Fruit fly (Drosophila melanogaster) whole organism, embryonic: ENCODE measurements around the gene CG31800.

Source experiments
- Adf1 ChIP-seq: fragments of 200-800 bp; sonication (Bioruptor generic); IDR thresholded peaks from 2 replicates; pipeline ENCODE4 v1.3.6; 2022; ENCODE audit warnings: missing biosample characterization, missing genetic modification characterization
- CG10543 ChIP-seq: fragments of 200-800 bp; sonication (Bioruptor generic); optimal IDR thresholded peaks from 3 replicates; lab custom pipeline; 2017; ENCODE audit warnings: missing biosample characterization, mild to moderate bottlenecking, missing genetic modification characterization, moderate library complexity
- CG12659 ChIP-seq: fragments of 200-800 bp; sonication (Bioruptor generic); optimal IDR thresholded peaks from 3 replicates; lab custom pipeline; 2017; ENCODE audit warnings: mild to moderate bottlenecking, missing biosample characterization, missing genetic modification reagents, missing genetic modification characterization
- CG13424 ChIP-seq: fragments of 200-800 bp; sonication (Bioruptor generic); optimal IDR thresholded peaks from 2 replicates; lab custom pipeline; 2019; ENCODE audit warnings: missing biosample characterization, mild to moderate bottlenecking, missing genetic modification characterization, moderate library complexity
- CG13894 ChIP-seq: fragments of 200-800 bp; sonication (Bioruptor generic); optimal IDR thresholded peaks from 3 replicates; lab custom pipeline; 2018; ENCODE audit warnings: missing biosample characterization, mild to moderate bottlenecking, missing genetic modification characterization, moderate library complexity
- CG14965 ChIP-seq: fragments of 200-800 bp; sonication (Bioruptor generic); optimal IDR thresholded peaks from 2 replicates; lab custom pipeline; 2016; ENCODE audit warnings: missing biosample characterization, missing genetic modification characterization, borderline replicate concordance
- CG1529 ChIP-seq: fragments of 200-800 bp; sonication (Bioruptor generic); optimal IDR thresholded peaks from 3 replicates; lab custom pipeline; 2018; ENCODE audit warnings: missing biosample characterization, missing genetic modification characterization
- CG3726 ChIP-seq: fragments of 200-800 bp; sonication (Bioruptor generic); IDR thresholded peaks from 3 replicates; pipeline ENCODE4, ENCODE4 v1.3.6; 2022; ENCODE audit warnings: missing biosample characterization, missing genetic modification characterization
- CG4360 ChIP-seq: fragments of 200-800 bp; sonication (Bioruptor generic); IDR thresholded peaks from 2 replicates; pipeline ENCODE4 v1.3.6; 2022; ENCODE audit warnings: missing biosample characterization, missing genetic modification characterization
- Deaf1 ChIP-seq: fragments of 200-800 bp; optimal IDR thresholded peaks from 3 replicates; lab custom pipeline; 2019; ENCODE audit warnings: missing biosample characterization, mild to moderate bottlenecking, missing genetic modification characterization, moderate library complexity
- Dek ChIP-seq: fragments of 200-800 bp; sonication (Bioruptor generic); optimal IDR thresholded peaks from 3 replicates; lab custom pipeline; 2019; ENCODE audit warnings: missing biosample characterization, mild to moderate bottlenecking, missing genetic modification characterization, moderate library complexity
- Dref ChIP-seq: fragments of 200-800 bp; sonication (Bioruptor generic); IDR thresholded peaks from 2 replicates; pipeline ENCODE4 v1.3.6; 2022; ENCODE audit warnings: missing biosample characterization, missing genetic modification characterization
- Fer1 ChIP-seq: fragments of 200-800 bp; sonication (Bioruptor generic); optimal IDR thresholded peaks from 2 replicates; lab custom pipeline; 2017; ENCODE audit warnings: missing biosample characterization, mild to moderate bottlenecking, missing genetic modification characterization
- Fer2 ChIP-seq: fragments of 200-800 bp; sonication (Bioruptor generic); optimal IDR thresholded peaks from 2 replicates; lab custom pipeline; 2018; ENCODE audit warnings: missing biosample characterization, mild to moderate bottlenecking, missing genetic modification characterization, moderate library complexity
- Gug ChIP-seq: fragments of 200-800 bp; sonication (Bioruptor generic); IDR thresholded peaks from 4 replicates; pipeline ENCODE4 v1.3.6; 2022; ENCODE audit warnings: missing biosample characterization, missing genetic modification characterization
- Hey ChIP-seq: fragments of 200-800 bp; sonication (Bioruptor generic); optimal IDR thresholded peaks from 3 replicates; lab custom pipeline; 2018; ENCODE audit warnings: missing biosample characterization, mild to moderate bottlenecking, missing genetic modification characterization
- NfI ChIP-seq: fragments of 200-800 bp; sonication (Bioruptor generic); optimal IDR thresholded peaks from 3 replicates; lab custom pipeline; 2018; ENCODE audit warnings: missing biosample characterization, mild to moderate bottlenecking, missing genetic modification characterization, moderate library complexity
- PHDP ChIP-seq: fragments of 200-800 bp; sonication (Bioruptor generic); optimal IDR thresholded peaks from 3 replicates; lab custom pipeline; 2018; ENCODE audit warnings: missing biosample characterization, mild to moderate bottlenecking, missing genetic modification characterization, moderate library complexity
- Rfx ChIP-seq: fragments of 200-800 bp; sonication (Bioruptor generic); IDR thresholded peaks from 2 replicates; pipeline ENCODE4 v1.3.6; 2022; ENCODE audit warnings: missing biosample characterization, missing genetic modification characterization
- Usf ChIP-seq: fragments of 200-800 bp; sonication (Bioruptor generic); optimal IDR thresholded peaks from 2 replicates; lab custom pipeline; 2017; ENCODE audit warnings: missing genotype, missing biosample characterization, missing genetic modification characterization
- abd-A ChIP-seq: fragments of 200-800 bp; sonication (Bioruptor generic); optimal IDR thresholded peaks from 3 replicates; lab custom pipeline; 2019; ENCODE audit warnings: missing biosample characterization, mild to moderate bottlenecking, missing genetic modification characterization, moderate library complexity
- cg ChIP-seq: fragments of 200-800 bp; sonication (Bioruptor generic); optimal IDR thresholded peaks from 3 replicates; lab custom pipeline; 2019; ENCODE audit warnings: missing biosample characterization, mild to moderate bottlenecking, missing genetic modification characterization, moderate library complexity
- chinmo ChIP-seq: fragments of 200-800 bp; sonication (Bioruptor generic); IDR thresholded peaks from 4 replicates; pipeline ENCODE4 v1.3.6; 2022; ENCODE audit warnings: missing biosample characterization, missing genetic modification characterization; ENCODE audit not compliant: partially characterized antibody
- crol ChIP-seq: fragments of 200-800 bp; sonication (Bioruptor generic); IDR thresholded peaks from 2 replicates; pipeline ENCODE4 v1.3.6; 2022; ENCODE audit warnings: missing biosample characterization, missing genetic modification characterization
- eve ChIP-seq, 2 experiments: fragments of >200 bp; optimal IDR thresholded peaks; 2 replicates each; lab custom pipeline; 2017; ENCODE audit warnings: missing biosample characterization in 2 of 2, missing genetic modification characterization in 2 of 2
- gsb-n ChIP-seq: fragments of 200-800 bp; sonication (Bioruptor generic); optimal IDR thresholded peaks from 3 replicates; lab custom pipeline; 2018; ENCODE audit warnings: missing biosample characterization, mild to moderate bottlenecking, missing genetic modification characterization
- gt ChIP-seq: fragments of 200-800 bp; sonication (Bioruptor generic); IDR thresholded peaks from 2 replicates; pipeline ENCODE4 v1.3.6; 2022; ENCODE audit warnings: missing biosample characterization, missing genetic modification characterization
- hb ChIP-seq: fragments of 200-800 bp; sonication (Bioruptor generic); IDR thresholded peaks from 3 replicates; pipeline ENCODE4 v1.3.6; 2022; ENCODE audit warnings: missing biosample characterization, missing genetic modification characterization; ENCODE audit not compliant: partially characterized antibody
- hbn ChIP-seq: fragments of 200-800 bp; sonication (Bioruptor generic); IDR thresholded peaks from 2 replicates; pipeline ENCODE4 v1.3.6; 2022; ENCODE audit warnings: missing biosample characterization, missing genetic modification characterization; ENCODE audit not compliant: partially characterized antibody
- mirr ChIP-seq: fragments of 200-800 bp; sonication (Bioruptor generic); optimal IDR thresholded peaks from 3 replicates; lab custom pipeline; 2018; ENCODE audit warnings: missing biosample characterization, mild to moderate bottlenecking, missing genetic modification characterization
- nerfin-1 ChIP-seq: fragments of 200-800 bp; sonication (Bioruptor generic); optimal IDR thresholded peaks from 3 replicates; lab custom pipeline; 2019; ENCODE audit warnings: missing biosample characterization, mild to moderate bottlenecking, missing genetic modification characterization, moderate library complexity
- onecut ChIP-seq: fragments of 200-800 bp; sonication (Bioruptor generic); IDR thresholded peaks from 2 replicates; pipeline ENCODE4 v1.3.6; 2022; ENCODE audit warnings: missing biosample characterization, missing genetic modification characterization
- sd ChIP-seq: fragments of 200-800 bp; sonication (Bioruptor generic); optimal IDR thresholded peaks from 3 replicates; lab custom pipeline; 2018; ENCODE audit warnings: missing biosample characterization, mild to moderate bottlenecking, missing genetic modification characterization, moderate library complexity
- sisA ChIP-seq: fragments of 200-800 bp; sonication (Bioruptor generic); IDR thresholded peaks from 2 replicates; pipeline ENCODE4 v1.3.6; 2022; ENCODE audit warnings: missing biosample characterization, missing genetic modification characterization

CG31800 gene

DNA sequence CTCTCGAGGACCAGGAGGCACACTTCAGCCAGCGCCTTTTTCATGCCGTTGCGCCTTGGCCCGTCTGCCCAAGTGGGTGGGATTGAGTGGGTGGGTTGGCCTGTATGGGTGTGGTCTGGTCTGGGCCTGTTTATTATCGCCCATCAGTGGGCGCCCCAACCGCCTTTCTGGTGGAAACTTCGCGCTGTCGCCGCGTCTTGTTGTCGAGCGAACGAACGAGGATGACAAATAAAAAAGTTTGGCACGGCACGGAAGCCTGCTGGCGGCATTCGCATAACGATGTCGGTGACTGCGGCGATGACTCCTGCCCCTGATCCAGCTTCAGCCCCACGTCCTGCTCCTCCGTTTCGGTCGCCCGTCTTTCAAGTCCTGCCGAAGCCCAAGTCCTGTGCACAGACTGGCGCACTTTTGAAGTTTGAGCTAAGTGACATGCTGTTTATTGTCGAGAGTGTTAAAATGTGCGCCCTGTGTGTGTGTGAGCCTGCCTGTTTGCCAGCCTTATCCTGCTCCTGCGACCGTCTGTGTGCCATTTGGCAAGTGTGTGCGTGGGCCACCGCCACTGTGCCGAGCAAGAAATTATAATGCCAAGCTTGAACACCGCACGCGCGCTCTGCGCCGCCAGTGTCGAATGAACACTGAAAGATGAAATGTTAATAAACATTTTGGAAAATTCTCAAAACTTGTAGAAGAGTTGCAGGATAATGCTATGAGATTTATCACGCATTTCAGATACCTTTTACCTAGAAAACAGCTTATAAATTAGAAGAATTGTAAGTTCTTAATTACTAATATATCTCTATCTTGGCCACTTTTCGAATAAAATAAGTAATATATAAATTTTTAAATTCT, 20.1 kb downstream of the CG31800 start (continued):
- peak; percentile 52 for TF ChIP-seq onecut
- peak; percentile 54 for TF ChIP-seq CG1529 (GFP tag; lab: Kevin White, UChicago)
- peak; percentile 46 for TF ChIP-seq gsb-n (tag; lab: Kevin White, UChicago)
- peak; percentile 74 for TF ChIP-seq Dek
- TF ChIP-seq Fer1, result peak; percentile 91
- TF ChIP-seq CG14965 (GFP tag; lab: Kevin White, UChicago), result no peak
- no peak for TF ChIP-seq cg (GFP tag; lab: Kevin White, UChicago)
- TF ChIP-seq, all 482 proteins: peak for 255

- TF ChIP-seq NfI (GFP tag; lab: Kevin White, UChicago) (peak; percentile 20), PHDP (tag; lab: Kevin White, UChicago) (no peak), mirr (GFP tag; lab: Kevin White, UChicago) (peak; percentile 63), hbn (GFP tag; lab: Robert Waterston, UW) (no peak), CG13424 (no peak), CG10543 (GFP tag; lab: Kevin White, UChicago) (peak; percentile 89), Hey (tag; lab: Kevin White, UChicago) (peak; percentile 88), nerfin-1 (tag; lab: Kevin White, UChicago) (peak; percentile 19), abd-A (tag; lab: Kevin White, UChicago) (peak; percentile 93), CG13894 (tag; lab: Kevin White, UChicago) (peak; percentile 41), Gug (GFP tag; lab: Robert Waterston, UW) (no peak), sisA (GFP tag; lab: Robert Waterston, UW) (no peak), crol (peak; percentile 73), Dref (GFP tag; lab: Robert Waterston, UW) (0 out of 2 replicates have a peak, but pooled peaks have one; percentile 24), eve (GFP tag; optimal IDR thresholded peaks at IDR 0.05; lab: Kevin White, UChicago) (no peak), Adf1 (GFP tag; lab: Robert Waterston, UW) (peak; percentile 70), Fer2 (peak; percentile 28), CG12659 (GFP tag; lab: Kevin White, UChicago) (no peak), Usf (GFP tag; lab: Kevin White, UChicago) (no peak), sd (peak; percentile 56), hb (GFP tag; lab: Robert Waterston, UW) (0 out of 3 replicates have a peak, but pooled peaks have one; percentile 22), Rfx (GFP tag; lab: Robert Waterston, UW) (peak; percentile 23; the same call in 1 of the 2 replicates), CG3726 (GFP tag; lab: Robert Waterston, UW) (no peak), Deaf1 (peak; percentile 42), CG4360 (GFP tag; lab: Robert Waterston, UW) (0 out of 2 replicates have a peak, but pooled peaks have one; percentile 17), chinmo (GFP tag; lab: Robert Waterston, UW) (0 out of 4 replicates have a peak, but pooled peaks have one; percentile 40), gt (no peak)
These were observed 21.5 kb downstream of the CG31800 start for dm6 chr2L:19012776-19013328.
